Fruit fly (Drosophila melanogaster) whole organism, adult: ENCODE measurements around the gene Tis11.
A peak's percentile ranks its signal among the peaks of the same experiment; 100 is the strongest.

Experiments
- CG11617 ChIP-seq: fragments of 200-800 bp; sonication (Bioruptor generic); optimal IDR thresholded peaks from 2 replicates; lab custom pipeline; 2017; ENCODE audit warnings: mild to moderate bottlenecking, missing biosample characterization, missing genetic modification reagents, missing genetic modification characterization
- CG12768 ChIP-seq: fragments of 200-800 bp; sonication (Bioruptor generic); optimal IDR thresholded peaks from 2 replicates; lab custom pipeline; 2017; ENCODE audit warnings: missing biosample characterization, missing genetic modification characterization, mild to moderate bottlenecking, moderate library complexity, missing genetic modification reagents
- CG14711 ChIP-seq: fragments of 200-800 bp; sonication (Bioruptor generic); optimal IDR thresholded peaks from 2 replicates; lab custom pipeline; 2018; ENCODE audit warnings: missing biosample characterization, mild to moderate bottlenecking, missing genetic modification characterization, moderate library complexity
- CG1620 ChIP-seq: fragments of 200-800 bp; sonication (Bioruptor generic); optimal IDR thresholded peaks from 2 replicates; lab custom pipeline; 2016; ENCODE audit warnings: missing biosample characterization, missing genetic modification characterization
- CG33017 ChIP-seq: fragments of 200-800 bp; sonication (Bioruptor generic); optimal IDR thresholded peaks from 2 replicates; lab custom pipeline; 2018; ENCODE audit warnings: missing biosample characterization, mild to moderate bottlenecking, missing genetic modification characterization, moderate library complexity
- CG5204 ChIP-seq: fragments of 200-800 bp; sonication (Bioruptor generic); optimal IDR thresholded peaks from 2 replicates; lab custom pipeline; 2016; ENCODE audit warnings: missing biosample characterization, missing genetic modification characterization
- CG7045 ChIP-seq: fragments of 200-800 bp; sonication (Bioruptor generic); optimal IDR thresholded peaks from 2 replicates; lab custom pipeline; 2017; ENCODE audit warnings: missing biosample characterization, mild to moderate bottlenecking, missing genetic modification characterization
- CG7101 ChIP-seq: fragments of 200-800 bp; sonication (Bioruptor generic); optimal IDR thresholded peaks from 2 replicates; lab custom pipeline; 2018; ENCODE audit warnings: missing biosample characterization, mild to moderate bottlenecking, missing genetic modification characterization, moderate library complexity
- Clk ChIP-seq: fragments of 200-800 bp; sonication (Bioruptor generic); optimal IDR thresholded peaks from 2 replicates; lab custom pipeline; 2017; ENCODE audit warnings: missing biosample characterization, missing genetic modification characterization
- Crg-1 ChIP-seq: fragments of 200-800 bp; sonication (Bioruptor generic); optimal IDR thresholded peaks from 2 replicates; lab custom pipeline; 2016; ENCODE audit warnings: missing biosample characterization, missing genetic modification characterization
- Hr96 ChIP-seq: fragments of 200-800 bp; sonication (Bioruptor generic); optimal IDR thresholded peaks from 2 replicates; lab custom pipeline; 2016; ENCODE audit warnings: missing biosample characterization, missing genetic modification characterization
- Mnt ChIP-seq: fragments of 200-800 bp; sonication (Bioruptor generic); optimal IDR thresholded peaks from 2 replicates; lab custom pipeline; 2016; ENCODE audit warnings: missing biosample characterization, mild to moderate bottlenecking, missing genetic modification characterization
- bab1 ChIP-seq: fragments of 200-800 bp; sonication (Bioruptor generic); optimal IDR thresholded peaks from 3 replicates; lab custom pipeline; 2019; ENCODE audit warnings: missing biosample characterization, mild to moderate bottlenecking, missing genetic modification characterization, moderate library complexity
- cic ChIP-seq: fragments of 200-800 bp; sonication (Bioruptor generic); optimal IDR thresholded peaks from 2 replicates; lab custom pipeline; 2017; ENCODE audit warnings: missing biosample characterization, mild to moderate bottlenecking, missing genetic modification characterization, moderate library complexity
- cnc ChIP-seq, 2 experiments: fragments of >200 bp; optimal IDR thresholded peaks; 2 replicates each; lab custom pipeline; 2017
- kay ChIP-seq: fragments of 200-800 bp; sonication (Bioruptor generic); peaks from one replicate; lab custom pipeline; 2016; ENCODE audit warnings: missing biosample characterization, missing genetic modification characterization, borderline replicate concordance
- ovo ChIP-seq: fragments of 200-800 bp; sonication (Bioruptor generic); optimal IDR thresholded peaks from 2 replicates; lab custom pipeline; 2016; ENCODE audit warnings: missing biosample characterization, missing genetic modification characterization
- pad ChIP-seq: fragments of 200-800 bp; sonication (Bioruptor generic); optimal IDR thresholded peaks from 3 replicates; lab custom pipeline; 2017; ENCODE audit warnings: missing biosample characterization, missing genetic modification characterization, mild to moderate bottlenecking, moderate library complexity, missing genetic modification reagents
- tj ChIP-seq: fragments of 200-800 bp; sonication (Bioruptor generic); optimal IDR thresholded peaks from 3 replicates; lab custom pipeline; 2017; ENCODE audit warnings: missing biosample characterization, mild to moderate bottlenecking, missing genetic modification characterization, moderate library complexity
- toe ChIP-seq: fragments of 200-800 bp; sonication (Bioruptor generic); optimal IDR thresholded peaks from 2 replicates; lab custom pipeline; 2016; ENCODE audit warnings: missing biosample characterization, missing genetic modification characterization

Tis11 gene

DNA sequence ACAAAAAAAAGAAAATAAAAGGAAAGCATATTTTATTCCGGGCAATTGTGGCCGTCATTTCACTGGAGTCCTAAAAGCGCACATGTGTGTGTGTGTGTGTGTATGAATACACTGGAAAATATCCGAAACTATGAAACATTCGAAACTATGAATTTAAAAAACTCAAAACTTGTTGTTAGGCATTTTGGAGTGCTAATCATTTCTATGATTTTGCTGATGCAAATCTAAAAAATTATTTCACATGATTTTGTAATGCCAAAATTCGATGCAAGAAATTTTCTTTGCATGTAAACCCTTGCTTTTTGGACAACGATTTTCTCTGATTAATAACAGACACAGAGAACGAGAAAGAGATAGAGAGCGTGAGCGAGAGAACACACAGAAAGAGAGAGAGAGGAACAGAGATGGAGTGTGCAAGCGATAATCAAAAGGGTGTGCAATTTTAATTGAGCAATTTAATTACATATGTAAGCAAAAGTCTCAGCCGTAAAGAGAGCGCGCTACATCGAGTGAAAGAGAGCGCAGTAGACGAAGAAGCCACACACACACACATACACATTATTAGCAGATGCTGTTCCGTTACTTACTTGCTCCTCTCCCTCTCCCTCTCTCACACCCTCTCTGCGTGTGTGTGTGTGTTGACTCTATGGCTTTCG, 40.0 kb downstream of the Tis11 start:
- TF ChIP-seq cnc (optimal IDR thresholded peaks at IDR 0.05; lab: Kevin White, UChicago) (no peak), CG5204 (GFP tag; lab: Kevin White, UChicago) (no peak), Crg-1 (GFP tag; lab: Kevin White, UChicago) (no peak), Hr96 (GFP tag; lab: Kevin White, UChicago) (no peak), CG14711 (tag; lab: Kevin White, UChicago) (peak; percentile 4), kay (no peak), bab1 (GFP tag; lab: Kevin White, UChicago) (no peak)

DNA sequence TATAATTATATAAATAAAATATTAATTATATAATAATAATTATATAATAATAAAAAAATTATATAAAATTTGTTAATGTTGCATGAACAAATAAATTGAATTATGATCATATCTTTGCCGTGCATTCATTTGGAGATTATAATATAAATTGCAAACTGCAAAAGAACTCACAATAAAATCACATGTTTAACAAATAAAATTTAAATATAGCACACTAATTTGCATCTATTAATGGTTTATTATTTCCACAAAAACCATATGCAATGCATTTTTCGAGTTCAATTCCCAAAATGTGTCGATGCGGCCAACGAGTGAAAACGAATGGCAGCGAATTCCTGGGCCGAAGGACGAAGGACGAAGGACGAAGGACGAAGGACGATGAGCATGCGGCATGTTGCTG, 46.3 kb downstream of the Tis11 start, which contains the start of gene CG15725:
CG15725 (plus strand) TSS at position 301 of the 400 bp plus-strand sequence.
- no peak for TF ChIP-seq CG1620 (GFP tag; lab: Kevin White, UChicago)
- no peak for TF ChIP-seq Clk

DNA sequence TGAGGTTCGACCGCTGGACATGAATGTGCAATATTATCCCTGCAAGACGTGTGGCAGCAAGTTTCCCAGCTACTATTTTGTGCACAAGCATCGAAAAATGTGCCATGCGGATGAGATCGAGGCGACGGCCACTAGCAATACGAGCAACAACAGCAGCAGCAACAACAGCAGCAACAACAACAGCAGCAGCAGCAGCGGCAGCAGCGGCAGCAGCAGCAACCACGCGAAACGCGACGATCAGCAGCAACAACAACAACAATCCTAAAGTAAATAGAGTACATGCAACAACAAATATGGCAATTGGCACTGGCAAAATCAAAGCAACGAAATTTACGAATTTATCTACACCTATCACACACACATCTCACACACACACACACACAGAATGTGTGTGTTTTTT, 49.1 kb downstream of the Tis11 start:
- TF ChIP-seq CG7101 (tag; lab: Kevin White, UChicago) = no peak
- TF ChIP-seq kay = no peak
- TF ChIP-seq Hr96 (GFP tag; lab: Kevin White, UChicago) = no peak
- TF ChIP-seq Crg-1 (GFP tag; lab: Kevin White, UChicago) = no peak
- TF ChIP-seq bab1 (GFP tag; lab: Kevin White, UChicago) = no peak
- no peak for TF ChIP-seq pad (GFP tag; lab: Kevin White, UChicago)
- TF ChIP-seq Clk = no peak
- TF ChIP-seq CG14711 (tag; lab: Kevin White, UChicago) = no peak
- no peak for TF ChIP-seq CG12768 (GFP tag; lab: Kevin White, UChicago)
- no peak for TF ChIP-seq cnc (optimal IDR thresholded peaks at IDR 0.05; lab: Kevin White, UChicago)
- TF ChIP-seq CG1620 (GFP tag; lab: Kevin White, UChicago) = no peak

DNA sequence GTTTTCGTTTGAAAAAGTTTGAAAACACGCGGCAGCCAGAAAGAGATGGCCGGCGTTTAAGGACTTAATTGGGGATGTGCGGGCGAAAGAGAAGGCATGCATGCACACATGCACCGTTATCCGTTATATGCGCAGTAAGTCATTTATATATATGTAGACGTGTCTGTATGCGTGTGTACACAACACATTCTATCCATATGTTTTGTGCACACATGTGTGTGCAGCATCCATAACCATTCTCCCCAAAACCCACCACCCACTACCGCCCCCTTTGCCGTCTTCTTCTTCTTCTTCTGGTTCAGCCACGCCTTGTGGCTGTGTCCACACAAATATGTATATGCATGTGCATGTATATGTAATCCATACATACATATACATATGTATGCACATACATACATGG, 59.4 kb downstream of the Tis11 start:
- TF ChIP-seq CG11617 (GFP tag; lab: Kevin White, UChicago) (no peak), cnc (optimal IDR thresholded peaks at IDR 0.05; lab: Kevin White, UChicago) (no peak), Crg-1 (GFP tag; lab: Kevin White, UChicago) (no peak), Clk (no peak), CG7045 (GFP tag; lab: Kevin White, UChicago) (no peak), CG33017 (tag; lab: Kevin White, UChicago) (no peak), CG12768 (GFP tag; lab: Kevin White, UChicago) (no peak), CG5204 (GFP tag; lab: Kevin White, UChicago) (no peak), cic (GFP tag; lab: Kevin White, UChicago) (no peak), ovo (GFP tag; lab: Kevin White, UChicago) (peak; percentile 46), pad (GFP tag; lab: Kevin White, UChicago) (peak; percentile 14), kay (no peak), bab1 (GFP tag; lab: Kevin White, UChicago) (no peak), Hr96 (GFP tag; lab: Kevin White, UChicago) (no peak), Mnt (GFP tag; lab: Kevin White, UChicago) (no peak), CG1620 (GFP tag; lab: Kevin White, UChicago) (no peak), CG7101 (tag; lab: Kevin White, UChicago) (no peak)

DNA sequence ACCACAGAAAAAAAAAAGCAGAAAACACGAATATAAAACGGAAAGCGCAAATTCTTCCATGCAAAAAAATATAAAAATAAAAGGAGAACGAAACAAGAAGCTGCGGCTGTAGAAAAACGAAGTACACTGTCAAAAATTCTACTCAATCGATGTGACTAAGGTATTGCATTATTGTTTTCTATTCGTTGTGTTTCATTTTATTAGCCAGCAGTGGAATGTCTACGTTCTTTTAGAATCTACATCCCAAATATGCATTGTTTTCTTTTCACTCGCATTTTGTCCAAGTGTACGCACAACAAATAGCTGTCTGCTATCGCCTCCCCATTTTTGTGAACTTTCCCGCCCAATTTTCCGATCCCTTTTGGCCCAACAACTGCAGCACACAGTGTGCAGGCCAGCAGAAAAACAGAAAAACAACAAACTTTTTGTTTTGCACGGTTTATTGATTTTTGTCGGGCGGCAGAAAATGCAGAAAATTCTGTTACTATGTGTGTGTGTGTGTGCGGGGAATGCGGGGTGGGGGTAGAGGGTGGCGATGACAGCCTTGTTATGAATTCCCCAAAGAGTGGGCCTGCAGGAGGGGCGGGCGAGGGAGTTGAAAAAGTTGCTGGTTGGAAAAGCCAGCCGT, 60.1 kb downstream of the Tis11 start:
- TF ChIP-seq CG1620 (GFP tag; lab: Kevin White, UChicago) (peak; percentile 41), CG14711 (tag; lab: Kevin White, UChicago) (peak; percentile 70), kay (no peak), cnc (optimal IDR thresholded peaks at IDR 0.05; lab: Kevin White, UChicago) (no peak), Mnt (GFP tag; lab: Kevin White, UChicago) (peak; percentile 1), Hr96 (GFP tag; lab: Kevin White, UChicago) (no peak), tj (GFP tag; lab: Kevin White, UChicago) (peak; percentile 66), bab1 (GFP tag; lab: Kevin White, UChicago) (peak; percentile 21), Crg-1 (GFP tag; lab: Kevin White, UChicago) (no peak), CG12768 (GFP tag; lab: Kevin White, UChicago) (peak; percentile 30), CG5204 (GFP tag; lab: Kevin White, UChicago) (peak; percentile 59), toe (no peak), CG7101 (tag; lab: Kevin White, UChicago) (peak; percentile 74), CG11617 (GFP tag; lab: Kevin White, UChicago) (peak; percentile 68), Clk (peak; percentile 53), cic (GFP tag; lab: Kevin White, UChicago) (no peak), CG7045 (GFP tag; lab: Kevin White, UChicago) (peak; percentile 58), ovo (GFP tag; lab: Kevin White, UChicago) (no peak), pad (GFP tag; lab: Kevin White, UChicago) (no peak), CG33017 (tag; lab: Kevin White, UChicago) (peak; percentile 48)

DNA sequence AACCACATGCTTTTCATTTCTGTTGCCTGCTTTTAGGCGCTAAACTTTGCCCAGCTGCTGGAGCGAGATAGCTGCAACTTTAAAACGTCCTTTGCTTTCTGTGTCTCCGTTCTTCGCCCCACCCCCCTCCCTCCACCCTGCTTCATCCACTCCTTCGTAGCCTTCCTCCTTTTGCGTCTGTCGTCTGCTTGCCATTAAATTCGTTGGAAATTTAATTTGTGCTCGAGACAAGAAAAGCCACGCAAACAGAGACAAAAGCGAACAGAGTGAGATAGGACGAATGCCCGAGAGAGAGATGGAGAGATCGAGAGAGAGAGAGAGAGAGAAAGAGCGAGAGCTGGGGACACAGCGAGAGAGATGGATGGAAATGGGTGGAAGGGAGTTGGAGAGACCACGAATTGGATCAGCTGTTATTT, 60.7 kb downstream of the Tis11 start:
- TF ChIP-seq CG5204 (GFP tag; lab: Kevin White, UChicago) = no peak
- TF ChIP-seq pad (GFP tag; lab: Kevin White, UChicago) = no peak
- peak; percentile 91 for TF ChIP-seq kay
